Worm (Caenorhabditis elegans): ENCODE measurements around the gene twk-21.

The twk-21 gene

DNA sequence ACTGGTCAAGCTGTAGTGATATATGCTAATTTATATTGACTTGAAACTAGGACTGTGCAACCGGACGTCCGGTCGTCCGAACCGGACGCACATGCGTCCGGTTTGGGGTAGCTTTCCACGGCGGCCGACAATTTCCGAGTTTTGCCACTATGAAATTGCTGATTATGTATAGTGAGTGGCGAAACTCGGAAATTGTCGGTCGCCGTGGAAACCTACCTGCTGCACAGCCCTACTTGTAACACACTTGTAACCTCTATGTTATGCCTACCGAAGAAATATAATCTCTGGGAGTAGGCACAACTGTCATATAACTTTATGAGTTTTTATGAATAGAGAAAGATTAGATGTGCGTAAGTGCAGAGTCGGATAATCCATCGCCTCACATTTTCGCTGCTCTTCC, 37.2 kb downstream of the twk-21 start:
- TF ChIP-seq nhr-12 (tag; optimal IDR thresholded peaks at IDR 0.05): no peak
- TF ChIP-seq zip-8 (tag; optimal IDR thresholded peaks at IDR 0.05): no peak
- TF ChIP-seq ceh-43 (GFP tag; optimal IDR thresholded peaks at IDR 0.05): no peak
- TF ChIP-seq snpc-4 (tag; optimal IDR thresholded peaks at IDR 0.05): no peak
- no peak for TF ChIP-seq mep-1 (tag; optimal IDR thresholded peaks at IDR 0.05)
- no peak for TF ChIP-seq ham-2 (GFP tag; optimal IDR thresholded peaks at IDR 0.05)
- TF ChIP-seq unc-62 (GFP tag; optimal IDR thresholded peaks at IDR 0.05): no peak
- no peak for TF ChIP-seq M03D4.4 (tag; optimal IDR thresholded peaks at IDR 0.05)
- TF ChIP-seq nhr-76 (tag; optimal IDR thresholded peaks at IDR 0.05): no peak

DNA sequence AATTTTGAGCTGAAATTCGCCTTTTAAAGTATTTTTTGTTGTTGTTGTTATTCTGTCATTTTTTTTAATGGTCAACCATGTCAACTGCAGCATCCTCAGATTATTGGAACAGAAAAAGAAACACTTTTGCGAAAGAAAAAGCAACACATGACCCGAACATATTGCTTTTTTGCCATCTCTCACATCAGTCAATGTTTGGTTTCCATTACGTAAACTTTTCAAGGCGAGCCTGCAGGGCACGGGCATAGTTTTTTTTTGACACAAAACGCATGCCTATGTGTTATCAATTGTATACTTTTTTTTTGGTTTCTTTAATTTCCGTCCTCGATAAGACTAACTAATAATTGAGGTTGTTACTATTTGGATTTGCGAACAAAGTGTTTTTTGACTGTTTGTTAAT, 37.7 kb downstream of the twk-21 start:
- TF ChIP-seq sptf-1 (tag; optimal IDR thresholded peaks at IDR 0.05) (no peak), unc-62 (GFP tag; optimal IDR thresholded peaks at IDR 0.05) (no peak), nhr-76 (tag; optimal IDR thresholded peaks at IDR 0.05) (no peak), sem-2 (GFP tag; optimal IDR thresholded peaks at IDR 0.05) (no peak), pha-4 (tag; optimal IDR thresholded peaks at IDR 0.05) (no peak), ceh-39 (tag; optimal IDR thresholded peaks at IDR 0.05) (no peak), snpc-4 (tag; optimal IDR thresholded peaks at IDR 0.05) (no peak), flh-1 (GFP tag; optimal IDR thresholded peaks at IDR 0.05) (no peak), zip-8 (tag; optimal IDR thresholded peaks at IDR 0.05) (no peak), nhr-237 (tag; optimal IDR thresholded peaks at IDR 0.05) (no peak), cnd-1 (tag; optimal IDR thresholded peaks at IDR 0.05) (no peak), mls-2 (tag; optimal IDR thresholded peaks at IDR 0.05) (no peak), drap-1 (GFP tag; optimal IDR thresholded peaks at IDR 0.05) (no peak), mep-1 (tag; optimal IDR thresholded peaks at IDR 0.05) (no peak), ces-1 (GFP tag; optimal IDR thresholded peaks at IDR 0.05) (no peak)

DNA sequence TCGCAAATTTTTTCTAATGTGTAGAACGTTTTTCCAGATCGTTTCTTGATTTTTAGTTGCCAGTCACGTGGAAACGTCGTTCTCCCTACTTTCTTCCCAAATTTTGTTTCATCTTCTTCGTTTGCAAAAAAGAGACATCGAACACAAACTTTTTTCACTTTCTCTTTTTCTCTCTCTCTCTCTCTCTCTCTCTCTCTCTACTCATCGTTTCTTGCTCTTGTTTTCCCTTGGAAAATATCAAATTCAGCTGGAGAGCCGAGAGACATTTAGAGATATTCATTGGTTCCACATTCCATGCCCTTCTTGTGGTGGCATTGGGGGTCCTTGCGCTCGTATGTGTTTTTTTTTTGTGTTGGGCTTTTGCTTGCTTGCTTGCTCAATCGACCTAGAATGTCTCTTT, 39.5 kb downstream of the twk-21 start:
- TF ChIP-seq ces-1 (GFP tag; optimal IDR thresholded peaks at IDR 0.05) (peak; percentile 7), unc-120 (tag; optimal IDR thresholded peaks at IDR 0.05; ENCODE audit: poor library complexity, severe bottlenecking) (no peak)

DNA sequence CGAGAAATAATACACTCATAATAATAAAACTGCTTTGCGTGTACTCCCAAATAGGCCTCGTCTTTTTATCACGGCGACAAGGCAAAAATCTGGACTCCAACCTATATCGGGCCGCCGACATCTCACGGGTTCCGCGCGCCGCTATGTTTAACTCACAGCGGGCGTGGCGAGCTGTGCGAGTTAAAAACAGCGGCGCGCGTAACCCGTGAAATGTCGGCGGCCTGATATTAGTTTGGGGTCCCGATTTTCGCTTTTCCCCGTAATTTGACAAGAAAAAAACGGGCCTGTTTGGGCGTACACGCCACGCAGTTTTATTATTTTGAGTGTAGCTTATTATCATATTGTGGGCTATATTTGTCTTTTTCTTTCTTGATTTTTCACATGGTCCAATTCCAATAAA, 42.1 kb downstream of the twk-21 start:
- no peak for TF ChIP-seq nhr-28 (tag; optimal IDR thresholded peaks at IDR 0.05)
- no peak for TF ChIP-seq ces-1 (GFP tag; optimal IDR thresholded peaks at IDR 0.05)
- TF ChIP-seq tbx-8 (GFP tag; optimal IDR thresholded peaks at IDR 0.05): no peak
- TF ChIP-seq nhr-2 (tag; optimal IDR thresholded peaks at IDR 0.05): no peak
- no peak for TF ChIP-seq cnd-1 (tag; optimal IDR thresholded peaks at IDR 0.05)
- no peak for TF ChIP-seq flh-1 (GFP tag; optimal IDR thresholded peaks at IDR 0.05)
- no peak for TF ChIP-seq ztf-11 (tag; optimal IDR thresholded peaks at IDR 0.05)
- TF ChIP-seq nhr-12 (tag; optimal IDR thresholded peaks at IDR 0.05): no peak
- no peak for TF ChIP-seq unc-120 (tag; optimal IDR thresholded peaks at IDR 0.05; ENCODE audit: poor library complexity, severe bottlenecking)
- no peak for TF ChIP-seq sptf-1 (tag; optimal IDR thresholded peaks at IDR 0.05)
- TF ChIP-seq mab-5 (tag; optimal IDR thresholded peaks at IDR 0.05): no peak
- no peak for TF ChIP-seq mep-1 (tag; optimal IDR thresholded peaks at IDR 0.05)
- no peak for TF ChIP-seq ham-2 (GFP tag; optimal IDR thresholded peaks at IDR 0.05)
- TF ChIP-seq unc-39 (tag; optimal IDR thresholded peaks at IDR 0.05): no peak
- no peak for TF ChIP-seq lsy-2 (tag; optimal IDR thresholded peaks at IDR 0.05)
- TF ChIP-seq mls-2 (tag; optimal IDR thresholded peaks at IDR 0.05): no peak
- no peak for TF ChIP-seq hlh-1 (tag; optimal IDR thresholded peaks at IDR 0.05)
- TF ChIP-seq sem-2 (GFP tag; optimal IDR thresholded peaks at IDR 0.05): no peak
- no peak for TF ChIP-seq elt-3 (tag; optimal IDR thresholded peaks at IDR 0.05)
- no peak for TF ChIP-seq nhr-76 (tag; optimal IDR thresholded peaks at IDR 0.05)

DNA sequence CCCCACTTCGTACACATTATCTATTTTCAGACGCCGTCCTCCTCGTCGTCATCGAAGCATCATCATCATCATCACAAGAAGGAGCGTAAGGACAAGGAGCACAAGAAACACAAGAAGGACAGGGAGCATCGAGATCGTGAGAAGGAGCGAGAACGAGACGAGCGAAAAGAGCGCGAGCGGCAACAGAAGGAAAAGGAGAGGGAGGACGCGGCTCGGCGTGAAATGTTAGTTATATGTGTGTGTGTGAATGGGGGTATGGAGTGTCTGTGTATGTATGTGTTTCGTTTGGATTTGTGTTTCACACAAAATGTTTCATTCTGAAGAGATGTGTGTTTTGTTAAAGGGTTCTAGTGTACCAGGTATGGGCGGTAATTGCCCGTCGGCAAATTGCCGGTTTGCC, 42.6 kb downstream of the twk-21 start:
- TF ChIP-seq sem-2 (GFP tag; optimal IDR thresholded peaks at IDR 0.05) (peak; percentile 3), ceh-43 (GFP tag; optimal IDR thresholded peaks at IDR 0.05) (no peak)

DNA sequence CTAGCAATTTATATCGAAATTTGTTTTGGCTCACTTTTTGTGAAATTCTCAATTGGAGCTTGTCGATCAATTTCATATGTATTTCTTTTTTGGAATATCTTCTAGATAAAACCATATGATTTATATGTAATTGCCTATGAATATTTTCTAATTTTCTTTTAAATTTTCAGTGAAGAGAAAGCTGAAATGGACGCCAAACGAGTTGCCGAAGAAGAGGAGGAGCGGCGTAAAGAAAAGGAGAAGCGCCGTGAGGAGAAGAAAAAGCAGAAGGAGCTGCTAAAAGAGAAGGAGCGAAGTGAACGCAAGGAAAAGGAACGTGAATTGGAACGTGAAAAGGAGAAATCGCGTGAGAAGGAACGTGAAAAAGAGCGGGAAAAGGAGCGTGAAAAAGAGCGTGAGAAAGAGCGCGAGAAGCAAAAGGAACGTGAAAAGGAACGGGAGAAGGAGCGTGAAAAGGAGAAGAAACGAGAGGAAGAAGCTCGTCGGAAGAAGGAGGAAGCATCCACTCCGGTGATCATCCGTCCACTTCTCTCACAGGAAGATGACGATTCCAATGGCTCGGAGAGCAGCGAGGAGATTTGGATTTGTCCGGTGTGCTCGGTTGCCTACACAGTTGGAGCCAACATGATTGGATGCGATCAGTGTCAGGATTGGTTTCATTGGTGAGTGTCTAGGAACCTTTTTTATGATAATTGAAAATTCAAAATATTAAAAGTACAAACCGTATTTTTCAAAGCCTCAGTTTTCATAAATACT, 44.4 kb downstream of the twk-21 start:
- no peak for TF ChIP-seq unc-62 (GFP tag; optimal IDR thresholded peaks at IDR 0.05)

Measured in whole organism, mixed stage, embryonic.